Worm (Caenorhabditis elegans) whole organism, L4/young adult: Measurements from ENCODE around the gene F35G12.5.

Source experiments
- W03F9.2 ChIP-seq: fragments of 150-350 bp; optimal IDR thresholded peaks from 2 replicates; lab custom pipeline; 2014; ENCODE audit warnings: missing biosample characterization, missing genetic modification characterization
- dao-5 ChIP-seq: sonication (generic microtip); optimal IDR thresholded peaks from 2 replicates; lab custom pipeline; 2016; ENCODE audit warnings: missing genotype, missing genetic modification characterization, moderate library complexity, missing compliant biosample characterization
- him-1 ChIP-seq: sonication (generic microtip); optimal IDR thresholded peaks from 2 replicates; lab custom pipeline; 2016; ENCODE audit warnings: missing genotype, missing genetic modification reagents, missing genetic modification characterization, missing compliant biosample characterization

DNA sequence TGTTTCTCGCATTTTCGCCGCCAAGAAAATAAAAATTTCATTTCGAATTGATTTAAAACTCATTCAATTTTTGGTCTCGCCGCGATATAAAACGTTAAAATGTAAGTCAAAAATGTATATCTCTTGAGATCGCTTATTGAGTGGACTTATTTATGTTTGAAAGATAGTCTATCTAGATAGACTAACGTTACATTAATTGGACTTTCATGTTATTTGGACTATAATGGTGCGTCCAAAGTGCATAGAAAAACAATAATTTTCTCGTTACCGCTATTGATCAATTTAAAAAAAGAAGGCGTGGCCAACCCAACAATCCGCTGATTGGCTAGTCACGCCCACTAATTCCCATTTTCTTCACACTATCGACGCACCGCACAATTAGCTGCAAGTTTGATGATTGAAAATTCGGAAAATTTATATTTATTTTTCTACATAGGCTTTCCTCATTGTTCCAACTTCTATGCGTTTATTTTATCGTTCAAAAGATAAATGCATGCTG, at the start of gene F35G12.5:
- TF ChIP-seq W03F9.2 (tag; lab: Kevin White, UChicago): no peak
- TF ChIP-seq him-1: no peak
- no peak for TF ChIP-seq dao-5
